Fruit fly (Drosophila melanogaster) whole organism: ENCODE data around the gene CG42238.

Source experiments
- pan ChIP-seq: fragments of >200 bp; optimal IDR thresholded peaks from 2 replicates; lab custom pipeline; 2017
- psq ChIP-seq: fragments of >200 bp; optimal IDR thresholded peaks from 2 replicates; lab custom pipeline; 2017
- usp ChIP-seq: fragments of >200 bp; optimal IDR thresholded peaks from 2 replicates; lab custom pipeline; 2017; ENCODE audit warnings: missing biosample characterization, missing genetic modification characterization, mixed read lengths

- TF ChIP-seq usp (GFP tag; lab: Kevin White, UChicago) (no peak), pan (lab: Kevin White, UChicago) (no peak), psq (lab: Kevin White, UChicago) (no peak)
Observed at dm6 chr2L:21024006-21024687, 27.8 kb downstream of the CG42238 start.
